Fruit fly (Drosophila melanogaster) whole organism, embryonic: ENCODE measurements around the gene Actn.
A peak's percentile ranks its signal among the peaks of the same experiment; 100 is the strongest.

ENCODE experiments used
- Bteb2 ChIP-seq: fragments of 200-800 bp; sonication (Bioruptor generic); optimal IDR thresholded peaks from 2 replicates; lab custom pipeline; 2016; ENCODE audit warnings: missing biosample characterization, missing genetic modification characterization
- CG10147 ChIP-seq: fragments of 200-800 bp; sonication (Bioruptor generic); optimal IDR thresholded peaks from 2 replicates; lab custom pipeline; 2019; ENCODE audit warnings: missing biosample characterization, mild to moderate bottlenecking, missing genetic modification characterization, moderate library complexity
- CG10462 ChIP-seq: fragments of 200-800 bp; sonication (Bioruptor generic); optimal IDR thresholded peaks from 2 replicates; lab custom pipeline; 2016; ENCODE audit warnings: missing biosample characterization, missing genetic modification characterization
- CG10654 ChIP-seq: fragments of 200-800 bp; sonication (Bioruptor generic); optimal IDR thresholded peaks from 2 replicates; lab custom pipeline; 2016; ENCODE audit warnings: missing biosample characterization, missing genetic modification characterization
- CG11247 ChIP-seq: fragments of 200-800 bp; sonication (Bioruptor generic); IDR thresholded peaks from 2 replicates; pipeline ENCODE4 v1.3.6; 2022; ENCODE audit warnings: missing biosample characterization, missing genetic modification characterization
- CG1233 ChIP-seq: fragments of 200-800 bp; sonication (Bioruptor generic); optimal IDR thresholded peaks from 4 replicates; lab custom pipeline; 2018; ENCODE audit warnings: missing biosample characterization, mild to moderate bottlenecking, missing genetic modification characterization
- CG12391 ChIP-seq: fragments of 200-800 bp; sonication (Bioruptor generic); optimal IDR thresholded peaks from 3 replicates; lab custom pipeline; 2018; ENCODE audit warnings: missing biosample characterization, mild to moderate bottlenecking, missing genetic modification characterization, moderate library complexity
- CG13296 ChIP-seq: fragments of 200-800 bp; sonication (Bioruptor generic); optimal IDR thresholded peaks from 3 replicates; lab custom pipeline; 2018; ENCODE audit warnings: missing biosample characterization, mild to moderate bottlenecking, missing genetic modification characterization
- CG13775 ChIP-seq: fragments of 200-800 bp; sonication (Bioruptor generic); optimal IDR thresholded peaks from 3 replicates; lab custom pipeline; 2017; ENCODE audit warnings: missing biosample characterization, mild to moderate bottlenecking, missing genetic modification characterization
- CG15601 ChIP-seq: fragments of 200-800 bp; sonication (Bioruptor generic); optimal IDR thresholded peaks from 3 replicates; lab custom pipeline; 2019; ENCODE audit warnings: missing biosample characterization, mild to moderate bottlenecking, missing genetic modification characterization, moderate library complexity
- CG1647 ChIP-seq: fragments of 200-800 bp; sonication (Bioruptor generic); optimal IDR thresholded peaks from 3 replicates; lab custom pipeline; 2016; ENCODE audit warnings: missing biosample characterization, missing genetic modification characterization
- CG16813 ChIP-seq: fragments of 200-800 bp; sonication (Bioruptor generic); IDR thresholded peaks from 3 replicates; pipeline ENCODE4 v1.3.6; 2022; ENCODE audit warnings: missing biosample characterization, missing genetic modification characterization; ENCODE audit not compliant: partially characterized antibody
- CG17385 ChIP-seq: fragments of 200-800 bp; sonication (Bioruptor generic); optimal IDR thresholded peaks from 3 replicates; lab custom pipeline; 2018; ENCODE audit warnings: missing biosample characterization, mild to moderate bottlenecking, missing genetic modification characterization
- CG17829 ChIP-seq: fragments of 200-800 bp; optimal IDR thresholded peaks from 2 replicates; lab custom pipeline; 2019; ENCODE audit warnings: missing biosample characterization, mild to moderate bottlenecking, missing genetic modification characterization, moderate library complexity
- CG2678 ChIP-seq: fragments of 200-800 bp; sonication (Bioruptor generic); optimal IDR thresholded peaks from 3 replicates; lab custom pipeline; 2019; ENCODE audit warnings: missing biosample characterization, mild to moderate bottlenecking, missing genetic modification characterization, moderate library complexity
- CG2875 ChIP-seq: fragments of 200-800 bp; sonication (Bioruptor generic); optimal IDR thresholded peaks from 2 replicates; lab custom pipeline; 2017; ENCODE audit warnings: missing biosample characterization, mild to moderate bottlenecking, missing genetic modification characterization, missing genetic modification reagents
- CG6813 ChIP-seq: fragments of 200-800 bp; sonication (Bioruptor generic); optimal IDR thresholded peaks from 2 replicates; lab custom pipeline; 2017; ENCODE audit warnings: missing biosample characterization, missing genetic modification characterization, mild to moderate bottlenecking, moderate library complexity, missing genetic modification reagents
- CG8359 ChIP-seq: fragments of 200-800 bp; sonication (Bioruptor generic); optimal IDR thresholded peaks from 2 replicates; lab custom pipeline; 2017; ENCODE audit warnings: missing biosample characterization, mild to moderate bottlenecking, missing genetic modification characterization, borderline replicate concordance
- CG8765 ChIP-seq: fragments of 200-800 bp; sonication (Bioruptor generic); IDR thresholded peaks from 2 replicates; pipeline ENCODE4 v1.3.6; 2022; ENCODE audit warnings: missing biosample characterization, missing genetic modification characterization
- CkIIα-i1 ChIP-seq: fragments of 200-800 bp; sonication (Bioruptor generic); IDR thresholded peaks from 2 replicates; pipeline ENCODE4 v1.3.6; 2022; ENCODE audit warnings: missing biosample characterization, missing genetic modification characterization
- CoRest ChIP-seq: fragments of 200-800 bp; sonication (Bioruptor generic); optimal IDR thresholded peaks from 3 replicates; lab custom pipeline; 2018; ENCODE audit warnings: missing biosample characterization, mild to moderate bottlenecking, missing genetic modification characterization, moderate library complexity
- Doc2 ChIP-seq: fragments of 200-800 bp; sonication (Bioruptor generic); IDR thresholded peaks from 2 replicates; pipeline ENCODE4 v1.3.6; 2022; ENCODE audit warnings: missing biosample characterization, missing genetic modification characterization
- Drgx ChIP-seq: fragments of 200-800 bp; sonication (Bioruptor generic); IDR thresholded peaks from 2 replicates; pipeline ENCODE4 v1.3.6; 2022; ENCODE audit warnings: missing biosample characterization, missing genetic modification characterization
- Fer3 ChIP-seq: fragments of 200-800 bp; sonication (Bioruptor generic); optimal IDR thresholded peaks from 2 replicates; lab custom pipeline; 2018; ENCODE audit warnings: missing biosample characterization, mild to moderate bottlenecking, missing genetic modification characterization, moderate library complexity
- H15 ChIP-seq: fragments of 200-800 bp; sonication (Bioruptor generic); IDR thresholded peaks from 3 replicates; pipeline ENCODE4 v1.3.6; 2022; ENCODE audit warnings: missing biosample characterization, missing genetic modification characterization
- HLHmδ ChIP-seq: fragments of 200-800 bp; sonication (Bioruptor generic); optimal IDR thresholded peaks from 2 replicates; lab custom pipeline; 2018; ENCODE audit warnings: missing biosample characterization, mild to moderate bottlenecking, missing genetic modification characterization, moderate library complexity
- HmgD ChIP-seq: fragments of 200-800 bp; sonication (Bioruptor generic); optimal IDR thresholded peaks from 3 replicates; lab custom pipeline; 2016; ENCODE audit warnings: missing biosample characterization, missing genetic modification characterization
- Hr39 ChIP-seq: fragments of >200 bp; optimal IDR thresholded peaks from 2 replicates; lab custom pipeline; 2017
- Hsf ChIP-seq: fragments of 200-800 bp; sonication (Bioruptor generic); optimal IDR thresholded peaks from 3 replicates; lab custom pipeline; 2016; ENCODE audit warnings: missing biosample characterization, missing genetic modification characterization
- Mrtf ChIP-seq: fragments of 200-800 bp; sonication (Bioruptor generic); IDR thresholded peaks from 3 replicates; pipeline ENCODE4 v1.3.6; 2022; ENCODE audit warnings: missing biosample characterization, missing genetic modification characterization
- Side ChIP-seq: fragments of 200-800 bp; sonication (Bioruptor generic); optimal IDR thresholded peaks from 2 replicates; lab custom pipeline; 2016; ENCODE audit warnings: missing biosample characterization, missing genetic modification characterization
- Ssrp ChIP-seq: fragments of 200-800 bp; sonication (Bioruptor generic); optimal IDR thresholded peaks from 2 replicates; lab custom pipeline; 2018; ENCODE audit warnings: missing biosample characterization, mild to moderate bottlenecking, missing genetic modification characterization, moderate library complexity
- Tbp ChIP-seq: fragments of >200 bp; optimal IDR thresholded peaks from 2 replicates; lab custom pipeline; 2018; ENCODE audit warnings: missing biosample characterization, missing genetic modification characterization
- ato ChIP-seq: fragments of 200-800 bp; sonication (Bioruptor generic); IDR thresholded peaks from 2 replicates; pipeline ENCODE4 v1.3.6; 2022; ENCODE audit warnings: missing biosample characterization, missing genetic modification characterization; ENCODE audit not compliant: partially characterized antibody
- bowl ChIP-seq: fragments of 200-800 bp; sonication (Bioruptor generic); IDR thresholded peaks from 2 replicates; pipeline ENCODE4 v1.3.6; 2022; ENCODE audit warnings: missing biosample characterization, missing genetic modification characterization
- br ChIP-seq: fragments of >200 bp; optimal IDR thresholded peaks from 2 replicates; lab custom pipeline; 2017
- bsh ChIP-seq, 2 experiments: fragments of 200-800 bp; sonication (Bioruptor generic); optimal IDR thresholded peaks; 2 replicates each; lab custom pipeline; 2017 to 2018; ENCODE audit warnings: mild to moderate bottlenecking in 2 of 2, missing biosample characterization in 2 of 2, missing genetic modification characterization in 2 of 2, moderate library complexity in 1 of 2
- cg ChIP-seq: fragments of 200-800 bp; sonication (Bioruptor generic); optimal IDR thresholded peaks from 3 replicates; lab custom pipeline; 2019; ENCODE audit warnings: missing biosample characterization, mild to moderate bottlenecking, missing genetic modification characterization, moderate library complexity
- crp ChIP-seq, 2 experiments: fragments of 200-800 bp; sonication (Bioruptor generic); optimal IDR thresholded peaks; 2 replicates in 1 of 2; 3 replicates in 1 of 2; lab custom pipeline; 2017; ENCODE audit warnings: missing biosample characterization in 2 of 2, missing genetic modification characterization in 2 of 2, mild to moderate bottlenecking in 1 of 2, moderate library complexity in 1 of 2
- en ChIP-seq: fragments of 200-800 bp; sonication (Bioruptor generic); optimal IDR thresholded peaks from 2 replicates; lab custom pipeline; 2016; ENCODE audit warnings: missing biosample characterization, missing genetic modification characterization
- eve ChIP-seq, 2 experiments: fragments of >200 bp; optimal IDR thresholded peaks; 2 replicates each; lab custom pipeline; 2017; ENCODE audit warnings: missing biosample characterization in 2 of 2, missing genetic modification characterization in 2 of 2
- gcm ChIP-seq: fragments of 200-800 bp; sonication (Bioruptor generic); optimal IDR thresholded peaks from 2 replicates; lab custom pipeline; 2019; ENCODE audit warnings: missing biosample characterization, mild to moderate bottlenecking, missing genetic modification characterization, moderate library complexity
- insv ChIP-seq, 2 experiments: fragments of 200-800 bp; sonication (Bioruptor generic); optimal IDR thresholded peaks; 3 replicates each; lab custom pipeline; 2016 to 2018; ENCODE audit warnings: missing biosample characterization in 2 of 2, missing genetic modification characterization in 2 of 2
- klu ChIP-seq: fragments of 200-800 bp; sonication (Bioruptor generic); IDR thresholded peaks from 2 replicates; pipeline ENCODE4 v1.3.6; 2022; ENCODE audit warnings: missing biosample characterization, missing genetic modification characterization
- lola ChIP-seq, 3 experiments: fragments of >200 bp in 2 of 3; fragments of 200-800 bp in 1 of 3; sonication (Bioruptor generic) in 1 of 3; optimal IDR thresholded peaks; 2 replicates each; lab custom pipeline; 2017 to 2019; ENCODE audit warnings: missing biosample characterization in 3 of 3, missing genetic modification characterization in 3 of 3, mild to moderate bottlenecking in 1 of 3, moderate library complexity in 1 of 3
- nau ChIP-seq: fragments of 200-800 bp; sonication (Bioruptor generic); optimal IDR thresholded peaks from 3 replicates; lab custom pipeline; 2017; ENCODE audit warnings: missing biosample characterization, mild to moderate bottlenecking, missing genetic modification characterization, missing genetic modification reagents
- pita ChIP-seq: fragments of 200-800 bp; sonication (Bioruptor generic); optimal IDR thresholded peaks from 2 replicates; lab custom pipeline; 2017; ENCODE audit warnings: missing biosample characterization, mild to moderate bottlenecking, missing genetic modification characterization
- so ChIP-seq: fragments of 200-800 bp; sonication (Bioruptor generic); IDR thresholded peaks from 3 replicates; pipeline ENCODE4 v1.3.6; 2022; ENCODE audit warnings: missing biosample characterization, missing genetic modification characterization
- tup ChIP-seq: fragments of 200-800 bp; sonication (Bioruptor generic); optimal IDR thresholded peaks from 2 replicates; lab custom pipeline; 2016; ENCODE audit warnings: missing biosample characterization, mild to moderate bottlenecking, missing genetic modification characterization, moderate library complexity
- vvl ChIP-seq: fragments of 200-800 bp; sonication (Bioruptor generic); IDR thresholded peaks from 2 replicates; pipeline ENCODE4 v1.3.6; 2022; ENCODE audit warnings: missing biosample characterization, missing genetic modification characterization
- wek ChIP-seq: fragments of 200-800 bp; sonication (Bioruptor generic); optimal IDR thresholded peaks from 3 replicates; lab custom pipeline; 2018; ENCODE audit warnings: missing biosample characterization, mild to moderate bottlenecking, missing genetic modification characterization, moderate library complexity
- zen2 ChIP-seq: fragments of 200-800 bp; sonication (Bioruptor generic); IDR thresholded peaks from 3 replicates; pipeline ENCODE4 v1.3.6; 2022; ENCODE audit warnings: missing biosample characterization, missing genetic modification characterization; ENCODE audit not compliant: partially characterized antibody

The Actn gene

DNA sequence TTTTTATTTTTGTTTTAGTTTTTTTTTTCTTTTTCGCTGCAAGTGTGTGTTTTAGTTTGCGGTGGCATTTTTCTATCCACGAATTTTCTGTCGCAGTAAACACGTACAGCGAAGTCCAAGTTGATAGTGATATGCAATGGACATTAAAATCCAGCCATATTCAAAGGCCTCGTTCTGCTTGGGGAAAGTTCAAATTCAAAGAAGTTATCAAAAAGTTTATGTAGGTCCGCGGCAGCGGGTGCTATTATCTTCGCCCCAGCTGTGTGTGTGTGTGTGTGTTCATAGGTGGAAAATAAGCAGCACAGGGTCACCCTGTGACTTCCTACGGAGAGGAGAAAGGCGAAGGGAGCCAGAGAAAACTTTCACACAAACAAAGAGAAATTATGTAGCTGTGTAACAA lies 45.4 kb upstream of the Actn start (continued):
- TF ChIP-seq CG17385 (GFP tag; lab: Kevin White, UChicago), result peak; percentile 50
- peak; percentile 40 to 74 for TF ChIP-seq bsh (GFP tag; optimal IDR thresholded peaks at IDR 0.05; lab: Kevin White, UChicago)
- TF ChIP-seq nau (GFP tag; lab: Kevin White, UChicago), result peak; percentile 46
- 0 out of 2 replicates have a peak, but pooled peaks have one; percentile 39 for TF ChIP-seq klu (GFP tag; lab: Robert Waterston, UW)
- no peak for TF ChIP-seq ato (GFP tag; lab: Robert Waterston, UW)
- TF ChIP-seq CG12391 (tag; lab: Kevin White, UChicago), result peak; percentile 65
- peak; percentile 47 for TF ChIP-seq CG10654
- TF ChIP-seq bowl (GFP tag; lab: Robert Waterston, UW), result no peak
- no peak for TF ChIP-seq Hr39 (lab: Kevin White, UChicago)
- peak; percentile 22 for TF ChIP-seq Side (GFP tag; lab: Kevin White, UChicago)
- TF ChIP-seq Drgx (GFP tag; lab: Robert Waterston, UW), result peak; percentile 86
- TF ChIP-seq HmgD, result no peak
- peak; percentile 48 for TF ChIP-seq Hsf (GFP tag; lab: Kevin White, UChicago)
- TF ChIP-seq CG10462, result peak; percentile 27
- no peak for TF ChIP-seq so (GFP tag; lab: Robert Waterston, UW)
- TF ChIP-seq CG13775 (GFP tag; lab: Kevin White, UChicago), result no peak
- TF ChIP-seq CG2678, result peak; percentile 57
- no peak for TF ChIP-seq CG16813
- peak; percentile 21 for TF ChIP-seq gcm (GFP tag; lab: Kevin White, UChicago)
- peak; percentile 44 for TF ChIP-seq Ssrp (tag; lab: Kevin White, UChicago)
- no peak for TF ChIP-seq en (GFP tag; lab: Kevin White, UChicago)
- TF ChIP-seq CG1233 (GFP tag; lab: Kevin White, UChicago), result peak; percentile 7
- peak; percentile 64 for TF ChIP-seq CoRest (tag; lab: Kevin White, UChicago)
- peak; percentile 47 for TF ChIP-seq CG2875 (GFP tag; lab: Kevin White, UChicago)
- TF ChIP-seq H15, result 0 out of 3 replicates have a peak, but pooled peaks have one; percentile 42
- no peak for TF ChIP-seq crp (GFP tag; optimal IDR thresholded peaks at IDR 0.05; lab: Kevin White, UChicago)
- no peak for TF ChIP-seq Tbp (GFP tag; lab: Kevin White, UChicago)
- TF ChIP-seq eve (GFP tag; optimal IDR thresholded peaks at IDR 0.05; lab: Kevin White, UChicago), result no peak
- no peak for TF ChIP-seq CG8359
- TF ChIP-seq wek (GFP tag; lab: Kevin White, UChicago), result peak; percentile 55
- TF ChIP-seq CkIIα-i1 (GFP tag; lab: Robert Waterston, UW), result no peak
- no peak for TF ChIP-seq CG13296 (GFP tag; lab: Kevin White, UChicago)
- peak; percentile 48 for TF ChIP-seq CG17829
- TF ChIP-seq CG1647 (GFP tag; lab: Kevin White, UChicago), result no peak
- no peak for TF ChIP-seq pita (GFP tag; lab: Kevin White, UChicago)
- TF ChIP-seq tup (GFP tag; lab: Kevin White, UChicago), result no peak
- peak in 1 of 3 experiments; percentile 44 for TF ChIP-seq lola (GFP tag; optimal IDR thresholded peaks at IDR 0.05; lab: Kevin White, UChicago)
- peak; percentile 43 for TF ChIP-seq CG15601
- TF ChIP-seq br (lab: Kevin White, UChicago), result no peak

dm6 chrX:2083678-2084162 lies 41.6 kb upstream of the Actn start:
- 0 out of 2 replicates have a peak, but pooled peaks have one; percentile 39 for TF ChIP-seq Doc2 (GFP tag; lab: Robert Waterston, UW)
- no peak for TF ChIP-seq cg (GFP tag; lab: Kevin White, UChicago)
- peak; percentile 66 for TF ChIP-seq CG6813 (GFP tag; lab: Kevin White, UChicago)
- TF ChIP-seq Mrtf, result peak; percentile 80; the same call in 2 of the 3 replicates
- TF ChIP-seq Bteb2 (GFP tag; lab: Kevin White, UChicago), result peak; percentile 47
- peak; percentile 94 for TF ChIP-seq vvl
- peak; percentile 56 for TF ChIP-seq Fer3 (tag; lab: Kevin White, UChicago)
- peak; percentile 54; the same call in 1 of the 3 replicates for TF ChIP-seq zen2 (GFP tag; lab: Robert Waterston, UW)
- peak; percentile 61; the same call in 1 of the 2 replicates for TF ChIP-seq CG8765 (GFP tag; lab: Robert Waterston, UW)
- peak; percentile 59 for TF ChIP-seq CG10147 (GFP tag; lab: Kevin White, UChicago)
- TF ChIP-seq HLHmδ (GFP tag; lab: Kevin White, UChicago), result no peak
- no peak for TF ChIP-seq insv (GFP tag; optimal IDR thresholded peaks at IDR 0.05; lab: Kevin White, UChicago)
- TF ChIP-seq CG11247, result peak; percentile 70
